Worm (Caenorhabditis elegans) whole organism, L4 larva: ENCODE results near the gene btb-11.
"Not testable (repeated sequence)": the region's sequence is repeated elsewhere in the genome, so short reads cannot be mapped to it uniquely, and the experiment has no call there.

ENCODE experiments used
- F10B5.3 ChIP-seq: sonication (generic microtip); optimal IDR thresholded peaks from 2 replicates; lab custom pipeline; 2016; ENCODE audit warnings: mild to moderate bottlenecking, missing genetic modification characterization, missing compliant biosample characterization
- F26F4.8 ChIP-seq: fragments of 200-800 bp; sonication (Bioruptor generic); conservative IDR thresholded peaks from 2 replicates; pipeline ENCODE4 v1.3.6; 2022; ENCODE audit warnings: missing genetic modification characterization, missing compliant biosample characterization
- F37D6.2 ChIP-seq: sonication (generic microtip); optimal IDR thresholded peaks from 2 replicates; lab custom pipeline; 2016; ENCODE audit warnings: mild to moderate bottlenecking, missing genetic modification characterization, missing compliant biosample characterization
- R02D3.7 ChIP-seq: fragments of 150-350 bp; sonication (generic microtip); optimal IDR thresholded peaks from 3 replicates; lab custom pipeline; 2014; ENCODE audit warnings: missing biosample characterization, missing genetic modification characterization
- Y48G9A.11 ChIP-seq: fragments of 200-800 bp; sonication (Bioruptor generic); IDR thresholded peaks from 2 replicates; pipeline ENCODE4 v1.3.6; 2022; ENCODE audit warnings: missing genetic modification reagents, missing genetic modification characterization, missing compliant biosample characterization
- aly-2 ChIP-seq: sonication (generic microtip); optimal IDR thresholded peaks from 2 replicates; lab custom pipeline; 2018; ENCODE audit warnings: missing biosample characterization, missing genetic modification characterization
- ama-1 ChIP-seq: fragments of 150-350 bp; optimal IDR thresholded peaks from 2 replicates; lab custom pipeline; 2014; ENCODE audit warnings: inconsistent platforms, mixed read lengths
- arid-1 ChIP-seq: fragments of 200-800 bp; sonication (Bioruptor generic); conservative IDR thresholded peaks from 2 replicates; pipeline ENCODE4 v1.3.6; 2022; ENCODE audit warnings: missing genetic modification reagents, missing genetic modification characterization, missing compliant biosample characterization
- ceh-44 ChIP-seq: fragments of 200-800 bp; sonication (Bioruptor generic); IDR thresholded peaks from 2 replicates; pipeline ENCODE4 v1.3.6; 2022; ENCODE audit warnings: missing genetic modification reagents, missing genetic modification characterization, missing compliant biosample characterization
- ctbp-1 ChIP-seq: fragments of 200-800 bp; sonication (Bioruptor generic); IDR thresholded peaks from 2 replicates; pipeline ENCODE4 v1.3.6; 2022; ENCODE audit warnings: missing genetic modification reagents, missing genetic modification characterization, missing compliant biosample characterization
- daf-16 ChIP-seq, 3 experiments: sonication (generic microtip); optimal IDR thresholded peaks; 2 replicates each; lab custom pipeline; 2016 to 2017; ENCODE audit warnings: missing genetic modification characterization in 3 of 3, missing genetic modification reagents in 3 of 3, mild to moderate bottlenecking in 2 of 3, missing compliant biosample characterization in 2 of 3, missing biosample characterization in 1 of 3, moderate library complexity in 1 of 3
- daf-8 ChIP-seq: fragments of 200-800 bp; sonication (Bioruptor generic); IDR thresholded peaks from 2 replicates; pipeline ENCODE4 v1.3.6; 2022; ENCODE audit warnings: missing genetic modification characterization, missing compliant biosample characterization
- dmd-9 ChIP-seq: fragments of 200-800 bp; sonication (Bioruptor generic); IDR thresholded peaks from 2 replicates; pipeline ENCODE4 v1.3.6; 2022; ENCODE audit warnings: missing genetic modification reagents, missing genetic modification characterization, missing compliant biosample characterization
- duxl-1 ChIP-seq: sonication (generic microtip); optimal IDR thresholded peaks from 2 replicates; lab custom pipeline; 2016; ENCODE audit warnings: mild to moderate bottlenecking, missing genetic modification characterization, moderate library complexity, missing compliant biosample characterization; ENCODE audit not compliant: poor library complexity
- dve-1 ChIP-seq: sonication (generic microtip); optimal IDR thresholded peaks from 2 replicates; lab custom pipeline; 2017; ENCODE audit warnings: antibody characterized with exemption, mild to moderate bottlenecking, missing genetic modification characterization, missing compliant biosample characterization; ENCODE audit not compliant: insufficient read depth
- egl-43 ChIP-seq: fragments of 200-800 bp; sonication (Bioruptor generic); IDR thresholded peaks from 2 replicates; pipeline ENCODE4 v1.3.6; 2022; ENCODE audit warnings: missing genetic modification reagents, missing genetic modification characterization, missing compliant biosample characterization
- hlh-11 ChIP-seq: fragments of 200-800 bp; sonication (Bioruptor generic); optimal IDR thresholded peaks from 2 replicates; lab custom pipeline; 2018; ENCODE audit warnings: mild to moderate bottlenecking, missing genetic modification characterization, missing compliant biosample characterization
- hmg-1.1 ChIP-seq: fragments of 200-800 bp; sonication (Bioruptor generic); IDR thresholded peaks from 2 replicates; pipeline ENCODE4 v1.3.6; 2022; ENCODE audit warnings: missing genetic modification reagents, missing genetic modification characterization, missing compliant biosample characterization
- lim-7 ChIP-seq: fragments of 200-800 bp; sonication (Bioruptor generic); IDR thresholded peaks from 2 replicates; pipeline ENCODE4 v1.3.6; 2022; ENCODE audit warnings: missing genetic modification characterization, missing compliant biosample characterization
- lin-1 ChIP-seq: fragments of 200-800 bp; sonication (Bioruptor generic); IDR thresholded peaks from 2 replicates; pipeline ENCODE4 v1.3.6; 2022; ENCODE audit warnings: missing genetic modification reagents, missing genetic modification characterization, missing compliant biosample characterization
- lin-29 ChIP-seq: fragments of 200-800 bp; sonication (Bioruptor generic); IDR thresholded peaks from 2 replicates; pipeline ENCODE4 v1.3.6; 2022; ENCODE audit warnings: missing genetic modification reagents, missing genetic modification characterization, missing compliant biosample characterization
- lin-38 ChIP-seq: fragments of 200-800 bp; sonication (Bioruptor generic); IDR thresholded peaks from 2 replicates; pipeline ENCODE4 v1.3.6; 2022; ENCODE audit warnings: missing genetic modification reagents, missing genetic modification characterization, missing compliant biosample characterization
- lsy-2 ChIP-seq, 2 experiments: fragments of 150-350 bp in 1 of 2; sonication (generic microtip) in 1 of 2; optimal IDR thresholded peaks; 2 replicates each; lab custom pipeline; 2014 to 2017; ENCODE audit warnings: missing biosample characterization in 2 of 2, missing genetic modification characterization in 2 of 2
- madf-5 ChIP-seq, 2 experiments: fragments of 200-800 bp; sonication (Bioruptor generic); IDR thresholded peaks; 2 replicates each; pipeline ENCODE4 v1.3.6; 2022; ENCODE audit warnings: missing compliant biosample characterization in 2 of 2, missing genetic modification characterization in 2 of 2
- madf-9 ChIP-seq: fragments of 200-800 bp; sonication (Bioruptor generic); conservative IDR thresholded peaks from 2 replicates; pipeline ENCODE4 v1.3.6; 2022; ENCODE audit warnings: missing genetic modification reagents, missing genetic modification characterization, missing compliant biosample characterization
- mdl-1 ChIP-seq, 2 experiments: fragments of 150-350 bp in 1 of 2; sonication (generic microtip) in 1 of 2; optimal IDR thresholded peaks; 2 replicates each; lab custom pipeline; 2014 to 2017; ENCODE audit warnings: missing biosample characterization in 2 of 2, missing genetic modification characterization in 2 of 2
- mdt-29 ChIP-seq: fragments of 200-800 bp; sonication (Bioruptor generic); IDR thresholded peaks from 2 replicates; pipeline ENCODE4 v1.3.6; 2022; ENCODE audit warnings: missing genetic modification reagents, missing genetic modification characterization, missing compliant biosample characterization
- mes-2 ChIP-seq: sonication (generic microtip); optimal IDR thresholded peaks from 2 replicates; lab custom pipeline; 2016; ENCODE audit warnings: missing genotype, mild to moderate bottlenecking, missing genetic modification characterization, missing compliant biosample characterization; ENCODE audit not compliant: poor library complexity, severe bottlenecking
- mxl-2 ChIP-seq: fragments of 200-800 bp; sonication (Bioruptor generic); conservative IDR thresholded peaks from 2 replicates; pipeline ENCODE4 v1.3.6; 2022; ENCODE audit warnings: missing genetic modification reagents, missing genetic modification characterization, missing compliant biosample characterization
- nhr-10 ChIP-seq: fragments of 150-350 bp; optimal IDR thresholded peaks from 2 replicates; lab custom pipeline; 2014; ENCODE audit warnings: missing biosample characterization, missing genetic modification characterization
- nhr-11 ChIP-seq: fragments of 150-350 bp; optimal IDR thresholded peaks from 2 replicates; lab custom pipeline; 2014; ENCODE audit warnings: missing biosample characterization, missing genetic modification characterization
- nhr-48 ChIP-seq: sonication (generic microtip); optimal IDR thresholded peaks from 2 replicates; lab custom pipeline; 2016; ENCODE audit warnings: mild to moderate bottlenecking, missing genetic modification characterization, missing compliant biosample characterization
- pha-4 ChIP-seq, 2 experiments: fragments of 150-350 bp in 1 of 2; fragments of 200-800 bp in 1 of 2; sonication (Bioruptor generic) in 1 of 2; IDR thresholded peaks in 1 of 2; optimal IDR thresholded peaks in 1 of 2; 2 replicates each; pipeline versions ENCODE4 v1.3.6 to Lab custom; 2014 to 2022; ENCODE audit warnings: missing genetic modification characterization in 2 of 2, missing genetic modification reagents in 2 of 2, missing biosample characterization in 1 of 2, missing compliant biosample characterization in 1 of 2
- sdz-12 ChIP-seq: fragments of 200-800 bp; sonication (Bioruptor generic); optimal IDR thresholded peaks from 2 replicates; lab custom pipeline; 2018; ENCODE audit warnings: mild to moderate bottlenecking, missing genetic modification characterization, missing compliant biosample characterization
- set-16 ChIP-seq: fragments of 200-800 bp; sonication (Bioruptor generic); IDR thresholded peaks from 2 replicates; pipeline ENCODE4 v1.3.6; 2022; ENCODE audit warnings: missing genetic modification reagents, missing genetic modification characterization, missing compliant biosample characterization
- snpc-1.2 ChIP-seq: fragments of 200-800 bp; sonication (Bioruptor generic); IDR thresholded peaks from 2 replicates; pipeline ENCODE4 v1.3.6; 2022; ENCODE audit warnings: missing genetic modification reagents, missing genetic modification characterization, missing compliant biosample characterization
- unc-62 ChIP-seq, 3 experiments: fragments of 150-350 bp in 1 of 3; sonication (generic microtip); optimal IDR thresholded peaks in 2 of 3; peaks in 1 of 3; 1 replicate in 1 of 3; 2 replicates in 2 of 3; lab custom pipeline; 2014 to 2017; ENCODE audit warnings: missing biosample characterization in 3 of 3, missing genetic modification characterization in 3 of 3, missing genetic modification reagents in 3 of 3, missing genotype in 1 of 3
- zag-1 ChIP-seq: fragments of 150-350 bp; optimal IDR thresholded peaks from 2 replicates; lab custom pipeline; 2014; ENCODE audit warnings: missing biosample characterization, missing genetic modification characterization
- zfp-2 ChIP-seq: sonication (generic microtip); optimal IDR thresholded peaks from 2 replicates; lab custom pipeline; 2016; ENCODE audit warnings: mild to moderate bottlenecking, missing genetic modification characterization, missing compliant biosample characterization
- zip-2 ChIP-seq: fragments of 150-350 bp; optimal IDR thresholded peaks from 2 replicates; lab custom pipeline; 2014; ENCODE audit warnings: missing biosample characterization, missing genetic modification characterization
- ztf-11 ChIP-seq: fragments of 150-350 bp; optimal IDR thresholded peaks from 2 replicates; lab custom pipeline; 2014; ENCODE audit warnings: missing biosample characterization, missing genetic modification characterization

btb-11 gene

ce11 chrII:999493-999892 is 25.1 kb downstream of the btb-11 start, which contains the start of gene fbxb-29:
TSS of gene fbxb-29 (minus strand) at chrII:999593.
- TF ChIP-seq R02D3.7 (tag; lab: Kevin White, UChicago) (no peak), ztf-11 (tag; lab: Kevin White, UChicago) (no peak), hmg-1.1 (no peak), ama-1 (lab: Kevin White, UChicago) (no peak), hlh-11 (tag; lab: Kevin White, UChicago) (no peak), madf-9 (GFP tag; lab: Robert Waterston, UW) (no peak), F37D6.2 (tag; lab: Kevin White, UChicago) (no peak), arid-1 (GFP tag; lab: Robert Waterston, UW) (no peak), lin-29 (GFP tag; lab: Robert Waterston, UW) (no peak), aly-2 (no peak), dmd-9 (GFP tag; lab: Robert Waterston, UW) (no peak), mdl-1 (tag; optimal IDR thresholded peaks at IDR 0.05; lab: Kevin White, UChicago) (no peak), set-16 (no peak), lin-38 (GFP tag; lab: Robert Waterston, UW) (no peak), dve-1 (tag; lab: Kevin White, UChicago) (no peak)

ce11 chrII:996112-996511 is 28.5 kb downstream of the btb-11 start, which contains the start of gene F45D11.11:
TSS of gene F45D11.11 (minus strand) at chrII:996212.
- not testable (repeated sequence) for TF ChIP-seq snpc-1.2 (GFP tag; lab: Robert Waterston, UW); ctbp-1 (GFP tag; lab: Robert Waterston, UW); zag-1 (tag; lab: Kevin White, UChicago)

ce11 chrII:994231-994630 is 30.4 kb downstream of the btb-11 start, which contains the start of gene F45D11.7:
TSS of gene F45D11.7 (plus strand) at chrII:994531.
- not testable (repeated sequence) for TF ChIP-seq Y48G9A.11; sdz-12 (GFP tag; lab: Kevin White, UChicago); madf-5 (GFP tag; IDR thresholded peaks at IDR 0.05; lab: Robert Waterston, UW)

ce11 chrII:991300-991699 is 33.3 kb downstream of the btb-11 start, which contains the start of gene fbxc-42:
TSS of gene fbxc-42 (plus strand) at chrII:991600.
- no peak for TF ChIP-seq F26F4.8 (GFP tag; lab: Robert Waterston, UW)
- no peak for TF ChIP-seq lin-38 (GFP tag; lab: Robert Waterston, UW)
- TF ChIP-seq nhr-48 (tag; lab: Kevin White, UChicago), result no peak
- no peak for TF ChIP-seq set-16
- no peak for TF ChIP-seq mxl-2 (GFP tag; lab: Robert Waterston, UW)
- no peak for TF ChIP-seq duxl-1 (tag; lab: Kevin White, UChicago)
- TF ChIP-seq, all 104 proteins: peak for 0

ce11 chrII:988437-988836 is 36.1 kb downstream of the btb-11 start, which contains the start of gene fbxc-39:
TSS of gene fbxc-39 (plus strand) at chrII:988737.
- no peak for TF ChIP-seq madf-9 (GFP tag; lab: Robert Waterston, UW)
- no peak for TF ChIP-seq nhr-10 (tag; lab: Kevin White, UChicago)
- TF ChIP-seq daf-16 (GFP tag; optimal IDR thresholded peaks at IDR 0.05; lab: Kevin White, UChicago), result no peak
- no peak for TF ChIP-seq daf-16 (tag; optimal IDR thresholded peaks at IDR 0.05; lab: Kevin White, UChicago)
- TF ChIP-seq daf-8 (GFP tag; lab: Robert Waterston, UW), result no peak
- TF ChIP-seq lsy-2 (tag; optimal IDR thresholded peaks at IDR 0.05; lab: Kevin White, UChicago), result no peak
- no peak for TF ChIP-seq F10B5.3 (tag; lab: Kevin White, UChicago)
- no peak for TF ChIP-seq unc-62 (GFP tag; optimal IDR thresholded peaks at IDR 0.05 in 1 of 2; lab: Kevin White, UChicago)
- no peak for TF ChIP-seq unc-62 (tag; optimal IDR thresholded peaks at IDR 0.05; lab: Kevin White, UChicago)
- TF ChIP-seq lin-1 (GFP tag; lab: Robert Waterston, UW), result no peak
- TF ChIP-seq zip-2 (tag; lab: Kevin White, UChicago), result no peak
- TF ChIP-seq lim-7 (GFP tag; lab: Robert Waterston, UW), result no peak
- TF ChIP-seq zfp-2, result no peak
- no peak for TF ChIP-seq mes-2 (tag; lab: Kevin White, UChicago)
- TF ChIP-seq mdt-29 (GFP tag; lab: Robert Waterston, UW), result no peak
- no peak for TF ChIP-seq ctbp-1 (GFP tag; lab: Robert Waterston, UW)
- no peak for TF ChIP-seq nhr-48 (tag; lab: Kevin White, UChicago)
- TF ChIP-seq ceh-44 (GFP tag; lab: Robert Waterston, UW), result no peak
- no peak for TF ChIP-seq nhr-11
- no peak for TF ChIP-seq hlh-11 (tag; lab: Kevin White, UChicago)
- TF ChIP-seq pha-4 (GFP tag; IDR thresholded peaks at IDR 0.05; lab: Robert Waterston, UW), result no peak
- TF ChIP-seq pha-4 (tag; optimal IDR thresholded peaks at IDR 0.05; lab: Kevin White, UChicago), result no peak
- no peak for TF ChIP-seq egl-43
